Worm (Caenorhabditis elegans) whole organism, L2 larva: ENCODE data around the gene Y43B11AR.3.

Experiments
- blmp-1 ChIP-seq: sonication (generic microtip); optimal IDR thresholded peaks from 2 replicates; lab custom pipeline; 2017; ENCODE audit warnings: missing genetic modification characterization, mild to moderate bottlenecking, missing compliant biosample characterization, antibody characterized with exemption, moderate library complexity; ENCODE audit not compliant: insufficient read depth
- ceh-82 ChIP-seq: fragments of 150-350 bp; optimal IDR thresholded peaks from 2 replicates; lab custom pipeline; 2014; ENCODE audit warnings: missing biosample characterization, missing genetic modification characterization
- elt-3 ChIP-seq: sonication (generic microtip); optimal IDR thresholded peaks from 2 replicates; lab custom pipeline; 2017; ENCODE audit warnings: missing biosample characterization, missing genetic modification characterization
- lin-13 ChIP-seq: fragments of 150-350 bp; optimal IDR thresholded peaks from 2 replicates; lab custom pipeline; 2014; ENCODE audit warnings: missing biosample characterization, missing genetic modification reagents, missing genetic modification characterization
- lin-39 ChIP-seq: fragments of 150-350 bp; optimal IDR thresholded peaks from 2 replicates; lab custom pipeline; 2014; ENCODE audit warnings: missing biosample characterization, missing genetic modification reagents, missing genetic modification characterization
- nhr-10 ChIP-seq: sonication (generic microtip); optimal IDR thresholded peaks from 2 replicates; lab custom pipeline; 2017; ENCODE audit warnings: missing biosample characterization, missing genetic modification characterization
- nhr-129 ChIP-seq: fragments of 150-350 bp; optimal IDR thresholded peaks from 2 replicates; lab custom pipeline; 2014; ENCODE audit warnings: missing biosample characterization, missing genetic modification characterization
- nhr-6 ChIP-seq: fragments of 150-350 bp; optimal IDR thresholded peaks from 2 replicates; lab custom pipeline; 2014; ENCODE audit warnings: missing biosample characterization, missing genetic modification characterization
- nhr-77 ChIP-seq: fragments of 150-350 bp; optimal IDR thresholded peaks from 2 replicates; lab custom pipeline; 2014; ENCODE audit warnings: missing biosample characterization, missing genetic modification characterization
- skn-1 ChIP-seq: sonication (generic microtip); optimal IDR thresholded peaks from 2 replicates; lab custom pipeline; 2017; ENCODE audit warnings: missing biosample characterization, missing genetic modification characterization
- sma-3 ChIP-seq: sonication (generic microtip); optimal IDR thresholded peaks from 2 replicates; lab custom pipeline; 2016; ENCODE audit warnings: missing genetic modification reagents, missing genetic modification characterization, missing compliant biosample characterization
- zag-1 ChIP-seq: fragments of 150-350 bp; optimal IDR thresholded peaks from 2 replicates; lab custom pipeline; 2014; ENCODE audit warnings: missing biosample characterization, missing genetic modification characterization
- ztf-11 ChIP-seq: sonication (generic microtip); optimal IDR thresholded peaks from 2 replicates; lab custom pipeline; 2017; ENCODE audit warnings: missing biosample characterization, missing genetic modification characterization

- TF ChIP-seq blmp-1 (tag; lab: Kevin White, UChicago) = no peak
- no peak for TF ChIP-seq nhr-77 (tag; lab: Kevin White, UChicago)
- no peak for TF ChIP-seq ztf-11 (tag; lab: Kevin White, UChicago)
- no peak for TF ChIP-seq nhr-129 (tag; lab: Kevin White, UChicago)
- TF ChIP-seq lin-13 (GFP tag; lab: Kevin White, UChicago) = no peak
- no peak for TF ChIP-seq nhr-10 (tag; lab: Kevin White, UChicago)
- no peak for TF ChIP-seq sma-3 (GFP tag; lab: Kevin White, UChicago)
- no peak for TF ChIP-seq skn-1 (tag; lab: Kevin White, UChicago)
- TF ChIP-seq elt-3 (tag; lab: Kevin White, UChicago) = no peak
- TF ChIP-seq lin-39 (tag; lab: Kevin White, UChicago) = no peak
- no peak for TF ChIP-seq nhr-6 (tag; lab: Kevin White, UChicago)
- TF ChIP-seq zag-1 = no peak
- TF ChIP-seq ceh-82 (tag; lab: Kevin White, UChicago) = no peak
Observed at ce11 chrIV:7114599-7114998, 31.1 kb upstream of the Y43B11AR.3 start, which contains the start of gene nas-8.
